Worm (Caenorhabditis elegans) whole organism, L4/young adult: ENCODE measurements around the gene nhr-115.

Source experiments
- W03F9.2 ChIP-seq: fragments of 150-350 bp; optimal IDR thresholded peaks from 2 replicates; lab custom pipeline; 2014; ENCODE audit warnings: missing biosample characterization, missing genetic modification characterization
- dao-5 ChIP-seq: sonication (generic microtip); optimal IDR thresholded peaks from 2 replicates; lab custom pipeline; 2016; ENCODE audit warnings: missing genotype, missing genetic modification characterization, moderate library complexity, missing compliant biosample characterization
- him-1 ChIP-seq: sonication (generic microtip); optimal IDR thresholded peaks from 2 replicates; lab custom pipeline; 2016; ENCODE audit warnings: missing genotype, missing genetic modification reagents, missing genetic modification characterization, missing compliant biosample characterization

DNA sequence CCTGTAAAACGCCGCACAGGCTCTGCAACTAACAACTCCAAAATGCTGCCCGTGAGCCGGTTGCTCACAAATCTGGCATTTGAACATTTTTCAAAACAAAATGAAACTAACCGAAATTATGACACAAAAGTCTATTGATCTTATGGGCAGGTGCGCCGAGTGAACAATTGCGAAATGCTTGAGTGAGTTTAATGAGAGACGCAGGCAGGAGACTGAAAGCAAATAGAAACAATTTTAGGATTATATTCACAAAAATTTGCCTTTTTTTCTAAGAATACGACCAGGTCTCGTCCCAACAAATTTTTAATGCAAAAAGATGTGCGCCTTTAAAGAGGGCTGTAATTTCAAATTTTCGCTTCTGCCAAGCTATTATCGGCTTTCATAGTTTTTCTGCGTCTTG is 27.9 kb upstream of the nhr-115 start, which contains the start of gene nhr-183:
- TF ChIP-seq W03F9.2 (tag; lab: Kevin White, UChicago) (no peak), him-1 (no peak), dao-5 (tag; lab: Kevin White, UChicago) (no peak)
